Fruit fly (Drosophila melanogaster) whole organism, embryonic: Measurements from ENCODE around the gene mRpL24.
A peak's percentile ranks its signal among the peaks of the same experiment; 100 is the strongest.

Source experiments
- Ada2b ChIP-seq: fragments of 200-800 bp; sonication (Bioruptor generic); IDR thresholded peaks from 2 replicates; pipeline ENCODE4 v1.3.6; 2022; ENCODE audit warnings: missing biosample characterization, missing genetic modification characterization
- CG10979 ChIP-seq: fragments of 200-800 bp; sonication (Bioruptor generic); optimal IDR thresholded peaks from 2 replicates; lab custom pipeline; 2018; ENCODE audit warnings: missing biosample characterization, mild to moderate bottlenecking, missing genetic modification characterization, moderate library complexity
- CG12104 ChIP-seq: fragments of 200-800 bp; sonication (Bioruptor generic); optimal IDR thresholded peaks from 3 replicates; lab custom pipeline; 2016; ENCODE audit warnings: missing biosample characterization, missing genetic modification characterization
- CG14441 ChIP-seq: fragments of 200-800 bp; sonication (Bioruptor generic); IDR thresholded peaks from 2 replicates; pipeline ENCODE4 v1.3.6; 2022; ENCODE audit warnings: missing biosample characterization, missing genetic modification characterization
- CG14965 ChIP-seq: fragments of 200-800 bp; sonication (Bioruptor generic); optimal IDR thresholded peaks from 2 replicates; lab custom pipeline; 2016; ENCODE audit warnings: missing biosample characterization, missing genetic modification characterization, borderline replicate concordance
- CG15269 ChIP-seq: fragments of 200-800 bp; sonication (Bioruptor generic); optimal IDR thresholded peaks from 2 replicates; lab custom pipeline; 2018; ENCODE audit warnings: missing biosample characterization, mild to moderate bottlenecking, missing genetic modification characterization, moderate library complexity
- CG15479 ChIP-seq: fragments of 200-800 bp; sonication (Bioruptor generic); optimal IDR thresholded peaks from 3 replicates; lab custom pipeline; 2019; ENCODE audit warnings: missing biosample characterization, mild to moderate bottlenecking, missing genetic modification characterization, moderate library complexity
- CG1603 ChIP-seq: fragments of 200-800 bp; sonication (Bioruptor generic); optimal IDR thresholded peaks from 2 replicates; lab custom pipeline; 2019; ENCODE audit warnings: missing biosample characterization, mild to moderate bottlenecking, missing genetic modification characterization, moderate library complexity
- CG1647 ChIP-seq: fragments of 200-800 bp; sonication (Bioruptor generic); optimal IDR thresholded peaks from 3 replicates; lab custom pipeline; 2016; ENCODE audit warnings: missing biosample characterization, missing genetic modification characterization
- CG16813 ChIP-seq: fragments of 200-800 bp; sonication (Bioruptor generic); IDR thresholded peaks from 3 replicates; pipeline ENCODE4 v1.3.6; 2022; ENCODE audit warnings: missing biosample characterization, missing genetic modification characterization; ENCODE audit not compliant: partially characterized antibody
- CG17829 ChIP-seq: fragments of 200-800 bp; optimal IDR thresholded peaks from 2 replicates; lab custom pipeline; 2019; ENCODE audit warnings: missing biosample characterization, mild to moderate bottlenecking, missing genetic modification characterization, moderate library complexity
- CG18619 ChIP-seq: fragments of 200-800 bp; sonication (Bioruptor generic); optimal IDR thresholded peaks from 3 replicates; lab custom pipeline; 2017; ENCODE audit warnings: missing biosample characterization, mild to moderate bottlenecking, missing genetic modification characterization
- CG2202 ChIP-seq: fragments of 200-800 bp; sonication (Bioruptor generic); optimal IDR thresholded peaks from 2 replicates; lab custom pipeline; 2018; ENCODE audit warnings: missing biosample characterization, mild to moderate bottlenecking, missing genetic modification characterization
- CG2678 ChIP-seq: fragments of 200-800 bp; sonication (Bioruptor generic); optimal IDR thresholded peaks from 3 replicates; lab custom pipeline; 2019; ENCODE audit warnings: missing biosample characterization, mild to moderate bottlenecking, missing genetic modification characterization, moderate library complexity
- CG32532 ChIP-seq: fragments of 200-800 bp; sonication (Bioruptor generic); IDR thresholded peaks from 2 replicates; pipeline ENCODE4 v1.3.6; 2022; ENCODE audit warnings: missing biosample characterization, missing genetic modification characterization
- CG32767 ChIP-seq: fragments of 200-800 bp; sonication (Bioruptor generic); IDR thresholded peaks from 2 replicates; pipeline ENCODE4 v1.3.6; 2022; ENCODE audit warnings: missing biosample characterization, missing genetic modification characterization
- CG3995 ChIP-seq: fragments of 200-800 bp; sonication (Bioruptor generic); optimal IDR thresholded peaks from 3 replicates; lab custom pipeline; 2016; ENCODE audit warnings: missing biosample characterization, missing genetic modification characterization
- CG5953 ChIP-seq: fragments of 200-800 bp; sonication (Bioruptor generic); IDR thresholded peaks from 2 replicates; pipeline ENCODE4 v1.3.6; 2022; ENCODE audit warnings: missing biosample characterization, missing genetic modification characterization
- CG6272 ChIP-seq: fragments of 200-800 bp; sonication (Bioruptor generic); IDR thresholded peaks from 2 replicates; pipeline ENCODE4 v1.3.6; 2022; ENCODE audit warnings: missing biosample characterization, missing genetic modification characterization
- CG6683 ChIP-seq: fragments of 200-800 bp; sonication (Bioruptor generic); optimal IDR thresholded peaks from 2 replicates; lab custom pipeline; 2017; ENCODE audit warnings: missing biosample characterization, mild to moderate bottlenecking, missing genetic modification characterization, missing genetic modification reagents
- CG7357 ChIP-seq: fragments of 200-800 bp; sonication (Bioruptor generic); IDR thresholded peaks from 3 replicates; pipeline ENCODE4 v1.3.6; 2022; ENCODE audit warnings: missing biosample characterization, missing genetic modification characterization
- CG8388 ChIP-seq: fragments of 200-800 bp; sonication (Bioruptor generic); optimal IDR thresholded peaks from 2 replicates; lab custom pipeline; 2019; ENCODE audit warnings: missing biosample characterization, mild to moderate bottlenecking, missing genetic modification characterization, moderate library complexity
- Dbx ChIP-seq: fragments of 200-800 bp; sonication (Bioruptor generic); IDR thresholded peaks from 3 replicates; pipeline ENCODE4 v1.3.6; 2022; ENCODE audit warnings: missing biosample characterization, missing genetic modification characterization
- E2f2 ChIP-seq: fragments of 200-800 bp; sonication (Bioruptor generic); IDR thresholded peaks from 2 replicates; pipeline ENCODE4 v1.3.6; 2022; ENCODE audit warnings: missing biosample characterization, missing genetic modification characterization
- Eip74EF ChIP-seq, 2 experiments: fragments of 200-800 bp in 1 of 2; fragments of >200 bp in 1 of 2; sonication (Bioruptor generic) in 1 of 2; optimal IDR thresholded peaks; 2 replicates each; lab custom pipeline; 2017 to 2019; ENCODE audit warnings: missing biosample characterization in 2 of 2, missing genetic modification characterization in 2 of 2, mild to moderate bottlenecking in 1 of 2, moderate library complexity in 1 of 2
- Ets65A ChIP-seq: fragments of 200-800 bp; sonication (Bioruptor generic); peaks from one replicate; lab custom pipeline; 2016; ENCODE audit warnings: missing biosample characterization, missing genetic modification characterization
- Fer3 ChIP-seq: fragments of 200-800 bp; sonication (Bioruptor generic); optimal IDR thresholded peaks from 2 replicates; lab custom pipeline; 2018; ENCODE audit warnings: missing biosample characterization, mild to moderate bottlenecking, missing genetic modification characterization, moderate library complexity
- Hr3 ChIP-seq: fragments of 200-800 bp; sonication (Bioruptor generic); optimal IDR thresholded peaks from 3 replicates; lab custom pipeline; 2016; ENCODE audit warnings: missing biosample characterization, missing genetic modification characterization
- Meics ChIP-seq: fragments of 200-800 bp; sonication (Bioruptor generic); optimal IDR thresholded peaks from 2 replicates; lab custom pipeline; 2017; ENCODE audit warnings: missing biosample characterization, mild to moderate bottlenecking, missing genetic modification characterization
- NFAT ChIP-seq: fragments of 200-800 bp; sonication (Bioruptor generic); IDR thresholded peaks from 2 replicates; pipeline ENCODE4 v1.3.6; 2022; ENCODE audit warnings: missing biosample characterization, missing genetic modification characterization
- Nf-YC ChIP-seq: fragments of 200-800 bp; optimal IDR thresholded peaks from 3 replicates; lab custom pipeline; 2019; ENCODE audit warnings: missing biosample characterization, mild to moderate bottlenecking, missing genetic modification characterization, moderate library complexity
- az2 ChIP-seq: fragments of 200-800 bp; sonication (Bioruptor generic); optimal IDR thresholded peaks from 3 replicates; lab custom pipeline; 2016; ENCODE audit warnings: missing biosample characterization, missing genetic modification characterization
- bigmax ChIP-seq: fragments of 200-800 bp; sonication (Bioruptor generic); optimal IDR thresholded peaks from 2 replicates; lab custom pipeline; 2018; ENCODE audit warnings: missing biosample characterization, mild to moderate bottlenecking, missing genetic modification characterization
- bsh ChIP-seq, 2 experiments: fragments of 200-800 bp; sonication (Bioruptor generic); optimal IDR thresholded peaks; 2 replicates each; lab custom pipeline; 2017 to 2018; ENCODE audit warnings: mild to moderate bottlenecking in 2 of 2, missing biosample characterization in 2 of 2, missing genetic modification characterization in 2 of 2, moderate library complexity in 1 of 2
- eve ChIP-seq, 2 experiments: fragments of >200 bp; optimal IDR thresholded peaks; 2 replicates each; lab custom pipeline; 2017; ENCODE audit warnings: missing biosample characterization in 2 of 2, missing genetic modification characterization in 2 of 2
- gcm2 ChIP-seq: fragments of 200-800 bp; sonication (Bioruptor generic); optimal IDR thresholded peaks from 2 replicates; lab custom pipeline; 2016; ENCODE audit warnings: missing biosample characterization, missing genetic modification characterization
- hbn ChIP-seq: fragments of 200-800 bp; sonication (Bioruptor generic); IDR thresholded peaks from 2 replicates; pipeline ENCODE4 v1.3.6; 2022; ENCODE audit warnings: missing biosample characterization, missing genetic modification characterization; ENCODE audit not compliant: partially characterized antibody
- lola ChIP-seq, 3 experiments: fragments of >200 bp in 2 of 3; fragments of 200-800 bp in 1 of 3; sonication (Bioruptor generic) in 1 of 3; optimal IDR thresholded peaks; 2 replicates each; lab custom pipeline; 2017 to 2019; ENCODE audit warnings: missing biosample characterization in 3 of 3, missing genetic modification characterization in 3 of 3, mild to moderate bottlenecking in 1 of 3, moderate library complexity in 1 of 3
- mirr ChIP-seq: fragments of 200-800 bp; sonication (Bioruptor generic); optimal IDR thresholded peaks from 3 replicates; lab custom pipeline; 2018; ENCODE audit warnings: missing biosample characterization, mild to moderate bottlenecking, missing genetic modification characterization
- nmo ChIP-seq: fragments of 200-800 bp; sonication (Bioruptor generic); optimal IDR thresholded peaks from 2 replicates; lab custom pipeline; 2018; ENCODE audit warnings: missing biosample characterization, mild to moderate bottlenecking, missing genetic modification characterization, moderate library complexity
- psq ChIP-seq: fragments of 200-800 bp; sonication (Bioruptor generic); optimal IDR thresholded peaks from 2 replicates; lab custom pipeline; 2017; ENCODE audit warnings: missing biosample characterization, missing genetic modification characterization
- row ChIP-seq: fragments of 200-800 bp; sonication (Bioruptor generic); IDR thresholded peaks from 3 replicates; pipeline ENCODE4 v1.3.6; 2022; ENCODE audit warnings: missing biosample characterization, missing genetic modification characterization
- schlank ChIP-seq: fragments of 200-800 bp; sonication (Bioruptor generic); optimal IDR thresholded peaks from 2 replicates; lab custom pipeline; 2018; ENCODE audit warnings: missing biosample characterization, mild to moderate bottlenecking, missing genetic modification characterization
- scrt ChIP-seq: fragments of 200-800 bp; sonication (Bioruptor generic); optimal IDR thresholded peaks from 2 replicates; lab custom pipeline; 2018; ENCODE audit warnings: missing biosample characterization, mild to moderate bottlenecking, missing genetic modification characterization, moderate library complexity
- shn ChIP-seq: fragments of 200-800 bp; sonication (Bioruptor generic); optimal IDR thresholded peaks from 3 replicates; lab custom pipeline; 2016; ENCODE audit warnings: missing biosample characterization, missing genetic modification characterization
- sob ChIP-seq: fragments of 200-800 bp; sonication (Bioruptor generic); IDR thresholded peaks from 2 replicates; pipeline ENCODE4 v1.3.6; 2022; ENCODE audit warnings: missing biosample characterization, missing genetic modification characterization
- stc ChIP-seq: fragments of 200-800 bp; sonication (Bioruptor generic); IDR thresholded peaks from 2 replicates; pipeline ENCODE4 v1.3.6; 2022; ENCODE audit warnings: missing biosample characterization, missing genetic modification characterization
- z ChIP-seq: fragments of 200-800 bp; sonication (Bioruptor generic); IDR thresholded peaks from 3 replicates; pipeline ENCODE4 v1.3.6; 2022; ENCODE audit warnings: missing biosample characterization, missing genetic modification characterization

Gene mRpL24

DNA sequence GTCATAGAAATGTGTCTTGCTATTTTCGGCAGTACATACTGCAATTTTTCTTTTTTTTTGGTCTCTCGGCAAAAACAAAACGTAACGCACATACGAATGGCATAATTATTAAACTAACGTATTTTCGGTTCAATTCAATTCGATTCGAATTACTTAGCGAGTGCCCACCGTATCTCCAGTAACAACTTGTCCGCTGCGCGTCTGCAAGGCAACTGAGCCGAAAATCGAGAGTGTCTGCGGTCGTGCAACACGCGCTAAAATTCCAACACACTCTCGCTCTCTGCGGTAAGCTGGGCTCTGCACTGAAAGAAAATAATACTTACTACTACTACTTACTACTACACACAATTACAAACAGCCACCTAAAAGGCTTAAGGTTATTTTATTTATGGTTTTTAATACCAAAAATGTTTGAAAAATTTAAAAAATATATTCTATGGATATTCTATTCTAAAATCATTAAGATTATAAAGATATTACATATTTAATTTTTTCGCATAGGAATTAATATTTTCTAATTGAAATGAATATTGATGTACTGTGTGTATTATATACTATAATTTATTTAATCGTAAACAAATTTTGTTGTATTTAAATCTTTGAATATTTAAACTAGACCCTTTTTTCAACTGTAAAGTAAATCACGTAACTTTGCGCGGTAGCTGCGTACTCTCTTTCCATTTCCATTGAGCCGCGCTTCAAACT lies 38.5 kb downstream of the mRpL24 start, which contains the start of gene snsl (continued):
- TF ChIP-seq psq (GFP tag; lab: Kevin White, UChicago) = no peak
- no peak for TF ChIP-seq CG14965 (GFP tag; lab: Kevin White, UChicago)
- peak in 1 of 2 experiments; percentile 25 for TF ChIP-seq bsh (GFP tag; optimal IDR thresholded peaks at IDR 0.05; lab: Kevin White, UChicago)
- TF ChIP-seq E2f2 (GFP tag; lab: Robert Waterston, UW) = 0 out of 2 replicates have a peak, but pooled peaks have one; percentile 20
- TF ChIP-seq CG17829 (tag; lab: Kevin White, UChicago) = peak; percentile 75
- peak; percentile 23 for TF ChIP-seq az2 (GFP tag; lab: Kevin White, UChicago)
- no peak for TF ChIP-seq gcm2 (GFP tag; lab: Kevin White, UChicago)
- TF ChIP-seq scrt (GFP tag; lab: Kevin White, UChicago) = no peak
- TF ChIP-seq CG6272 (GFP tag; lab: Robert Waterston, UW) = no peak
- TF ChIP-seq row = peak; percentile 67
- TF ChIP-seq nmo (GFP tag; lab: Kevin White, UChicago) = peak; percentile 79
- peak in 1 of 2 experiments; percentile 85 for TF ChIP-seq Eip74EF (GFP tag; optimal IDR thresholded peaks at IDR 0.05; lab: Kevin White, UChicago)
- peak; percentile 0 for TF ChIP-seq mirr (GFP tag; lab: Kevin White, UChicago)
- peak; percentile 65 for TF ChIP-seq CG18619 (GFP tag; lab: Kevin White, UChicago)
- TF ChIP-seq stc (GFP tag; lab: Robert Waterston, UW) = 0 out of 2 replicates have a peak, but pooled peaks have one; percentile 47
- no peak for TF ChIP-seq NFAT (GFP tag; lab: Robert Waterston, UW)
- TF ChIP-seq CG12104 = peak; percentile 58
- TF ChIP-seq CG1647 (GFP tag; lab: Kevin White, UChicago) = no peak
- TF ChIP-seq CG16813 (GFP tag; lab: Robert Waterston, UW) = no peak
- TF ChIP-seq CG1603 (tag; lab: Kevin White, UChicago) = peak; percentile 32
- TF ChIP-seq CG5953 = 0 out of 2 replicates have a peak, but pooled peaks have one; percentile 45
- TF ChIP-seq sob (GFP tag; lab: Robert Waterston, UW) = no peak; the same call in 1 of the 2 replicates
- TF ChIP-seq CG6683 (GFP tag; lab: Kevin White, UChicago) = peak; percentile 19
- peak; percentile 65 for TF ChIP-seq Meics
- no peak for TF ChIP-seq eve (GFP tag; optimal IDR thresholded peaks at IDR 0.05; lab: Kevin White, UChicago)
- 0 out of 3 replicates have a peak, but pooled peaks have one; percentile 14 for TF ChIP-seq Dbx (GFP tag; lab: Robert Waterston, UW)
- TF ChIP-seq Hr3 (GFP tag; lab: Kevin White, UChicago) = peak; percentile 55
- peak in 1 of 3 experiments; percentile 52 for TF ChIP-seq lola (GFP tag; optimal IDR thresholded peaks at IDR 0.05; lab: Kevin White, UChicago)
- TF ChIP-seq CG10979 (tag; lab: Kevin White, UChicago) = peak; percentile 65
- TF ChIP-seq shn (GFP tag; lab: Kevin White, UChicago) = no peak
- peak; percentile 37; the same call in 1 of the 2 replicates for TF ChIP-seq CG32532 (GFP tag; lab: Robert Waterston, UW)
- peak; percentile 27; the same call in 1 of the 2 replicates for TF ChIP-seq CG32767
- no peak for TF ChIP-seq CG7357 (GFP tag; lab: Robert Waterston, UW)
- TF ChIP-seq CG2202 = no peak
- TF ChIP-seq z (GFP tag; lab: Robert Waterston, UW) = no peak
- TF ChIP-seq CG14441 (GFP tag; lab: Robert Waterston, UW) = 0 out of 2 replicates have a peak, but pooled peaks have one; percentile 25
- TF ChIP-seq CG8388 (GFP tag; lab: Kevin White, UChicago) = peak; percentile 60
- TF ChIP-seq CG15479 (GFP tag; lab: Kevin White, UChicago) = no peak
- no peak for TF ChIP-seq schlank
- TF ChIP-seq hbn (GFP tag; lab: Robert Waterston, UW) = no peak
- TF ChIP-seq bigmax (GFP tag; lab: Kevin White, UChicago) = no peak
- no peak for TF ChIP-seq CG3995 (GFP tag; lab: Kevin White, UChicago)
- peak; percentile 92 for TF ChIP-seq Ets65A (GFP tag; lab: Kevin White, UChicago)
- peak; percentile 29; the same call in 1 of the 2 replicates for TF ChIP-seq Ada2b (GFP tag; lab: Robert Waterston, UW)
- peak; percentile 13 for TF ChIP-seq Fer3 (tag; lab: Kevin White, UChicago)
- peak; percentile 81 for TF ChIP-seq Nf-YC
- TF ChIP-seq CG2678 (tag; lab: Kevin White, UChicago) = peak; percentile 88
- peak; percentile 85 for TF ChIP-seq CG15269
